Fruit fly (Drosophila melanogaster): ENCODE results near the gene sdt.

DNA sequence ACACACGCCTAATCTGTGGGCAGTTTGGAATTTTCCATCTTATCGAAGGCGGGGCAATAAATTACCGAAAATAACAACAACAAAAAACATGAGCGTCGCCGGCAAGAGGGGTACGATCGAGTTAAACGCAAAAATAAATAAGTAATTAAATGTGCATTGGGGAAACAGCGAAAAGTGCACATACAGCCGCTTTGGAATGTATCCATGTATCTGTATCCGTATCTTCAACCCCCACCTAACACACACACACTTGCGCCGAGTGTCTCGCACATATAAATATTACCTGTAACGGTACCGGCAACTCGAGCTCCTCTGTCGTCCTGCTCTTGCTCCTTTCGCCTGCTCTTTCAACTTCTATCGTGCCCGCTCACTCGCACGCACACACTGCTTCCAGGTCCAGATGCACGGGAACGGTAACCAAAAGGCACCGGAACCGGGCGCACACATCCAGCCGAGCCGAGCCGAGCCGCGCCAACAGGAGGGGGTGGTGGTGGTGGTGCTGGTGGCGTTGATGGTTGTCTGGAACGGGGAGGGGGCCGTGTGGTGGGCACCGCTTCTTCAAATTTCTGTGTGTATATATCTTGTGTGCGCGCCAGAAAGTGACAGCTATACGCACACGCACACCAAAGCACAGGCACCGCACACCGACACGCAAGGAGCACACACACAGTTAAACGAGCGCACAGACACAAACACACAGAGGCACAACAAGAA is 36.8 kb upstream of the sdt start:
- no peak for TF ChIP-seq psq (optimal IDR thresholded peaks at IDR 0.05)
- no peak for TF ChIP-seq ttk (optimal IDR thresholded peaks at IDR 0.05)
- no peak for TF ChIP-seq Sin3A (optimal IDR thresholded peaks at IDR 0.05)
- TF ChIP-seq Myc (optimal IDR thresholded peaks at IDR 0.05) = no peak
- no peak for TF ChIP-seq h (optimal IDR thresholded peaks at IDR 0.05)
